Worm (Caenorhabditis elegans): ENCODE measurements around the gene enri-2.

DNA sequence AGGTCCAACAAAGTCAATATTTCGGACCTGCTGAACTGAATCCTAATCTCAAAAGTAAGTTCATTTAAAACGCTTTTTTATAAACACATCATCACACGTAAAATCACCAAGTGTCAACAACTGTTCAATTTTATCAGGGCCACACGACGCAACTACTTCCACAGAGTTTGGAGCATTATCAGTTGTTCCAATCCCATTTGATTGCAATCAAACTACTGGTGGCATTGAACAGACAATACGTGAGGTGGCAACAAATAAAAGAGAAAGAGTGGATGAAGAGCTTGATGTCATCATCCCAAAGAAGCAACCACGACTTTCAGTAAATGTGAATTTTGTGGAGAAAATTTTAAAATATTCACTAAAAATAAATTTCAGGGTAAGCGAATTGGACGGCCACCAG lies 49.1 kb upstream of the enri-2 start:
- no peak for TF ChIP-seq zag-1 (tag; optimal IDR thresholded peaks at IDR 0.05)
- no peak for TF ChIP-seq egl-43 (GFP tag; IDR thresholded peaks at IDR 0.05)
- no peak for TF ChIP-seq nhr-28 (tag; optimal IDR thresholded peaks at IDR 0.05)
- TF ChIP-seq unc-62 (GFP tag; optimal IDR thresholded peaks at IDR 0.05 in 1 of 2): no peak
- TF ChIP-seq unc-62 (tag; optimal IDR thresholded peaks at IDR 0.05): no peak
- TF ChIP-seq ztf-11 (tag; optimal IDR thresholded peaks at IDR 0.05): no peak
- TF ChIP-seq nhr-76 (tag; optimal IDR thresholded peaks at IDR 0.05): no peak
- no peak for TF ChIP-seq lin-1 (GFP tag; IDR thresholded peaks at IDR 0.05)
- TF ChIP-seq ama-1 (optimal IDR thresholded peaks at IDR 0.05): no peak
- no peak for TF ChIP-seq daf-19 (GFP tag; conservative IDR thresholded peaks at IDR 0.05)

All from whole organism, L4 larva.